Worm (Caenorhabditis elegans): Measurements from ENCODE around the gene aakg-1.

aakg-1 gene

DNA sequence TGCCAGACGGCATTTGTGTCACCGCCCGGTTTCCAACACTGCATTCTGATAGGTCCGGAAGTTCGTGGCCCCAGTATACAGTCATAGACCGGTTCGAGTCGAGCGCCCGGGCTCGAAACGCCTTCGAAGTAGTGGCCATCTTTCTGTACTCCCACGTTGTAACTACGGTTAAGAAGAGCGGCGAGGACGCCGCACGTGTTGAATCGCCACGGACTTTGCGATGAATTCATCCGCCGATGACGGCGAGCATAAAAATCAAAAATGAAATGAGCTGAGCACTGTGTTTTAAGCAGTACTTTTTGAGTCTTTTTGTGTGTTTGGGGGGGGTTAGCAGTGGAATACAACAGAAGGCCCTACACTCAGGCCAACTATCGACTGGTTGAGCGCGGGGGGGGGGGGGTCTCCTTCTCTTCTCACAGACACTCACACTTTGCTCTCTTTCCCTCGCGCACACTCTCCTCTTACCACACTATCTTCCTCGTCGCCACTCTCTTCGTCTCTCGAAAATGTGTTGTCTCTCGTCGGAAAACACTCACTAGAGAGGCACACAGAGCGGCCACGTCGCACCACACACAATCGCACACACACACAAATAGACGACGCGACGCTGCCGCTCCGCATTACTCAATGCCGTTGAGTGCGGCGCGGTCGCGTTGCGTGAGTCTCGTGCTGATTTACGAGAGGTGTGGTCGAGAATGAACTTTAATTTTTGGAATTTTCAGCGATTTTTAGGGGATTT lies 33.2 kb upstream of the aakg-1 start, which contains the start of gene epc-1 (continued):
- TF ChIP-seq nhr-76 (tag; optimal IDR thresholded peaks at IDR 0.05) = no peak
- TF ChIP-seq nhr-28 (tag; optimal IDR thresholded peaks at IDR 0.05) = no peak
- peak; percentile 92 for TF ChIP-seq nhr-25 (tag; optimal IDR thresholded peaks at IDR 0.05)
- TF ChIP-seq elt-3 (tag; optimal IDR thresholded peaks at IDR 0.05) = peak in 1 of 3 experiments; percentile 79

DNA sequence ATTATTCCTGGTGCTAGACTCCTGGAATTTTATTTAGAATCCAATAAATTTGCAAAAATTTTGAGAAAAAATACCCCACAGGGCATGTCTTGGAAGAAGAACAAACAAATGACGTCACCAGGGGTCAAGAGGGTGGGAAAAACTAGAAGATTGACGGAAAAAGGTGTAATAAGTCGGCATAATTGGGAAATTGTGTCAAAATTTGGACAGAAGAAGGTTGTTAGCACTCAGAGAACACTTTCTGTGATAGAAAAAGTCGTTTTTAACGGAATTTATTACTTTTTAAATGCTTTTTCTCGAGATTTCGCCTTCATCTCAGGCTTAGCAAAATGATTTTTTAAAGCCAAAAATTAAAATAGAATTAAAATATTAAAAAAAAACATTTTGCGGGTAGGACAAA lies 32.1 kb upstream of the aakg-1 start:
- TF ChIP-seq nhr-77 (tag; optimal IDR thresholded peaks at IDR 0.05) (no peak), nhr-25 (tag; optimal IDR thresholded peaks at IDR 0.05) (no peak), ZK546.5 (tag; optimal IDR thresholded peaks at IDR 0.05) (no peak), unc-39 (tag; optimal IDR thresholded peaks at IDR 0.05) (no peak), lsy-12 (tag; optimal IDR thresholded peaks at IDR 0.05) (no peak), mdl-1 (tag; optimal IDR thresholded peaks at IDR 0.05) (no peak), fkh-10 (GFP tag; optimal IDR thresholded peaks at IDR 0.05) (no peak), nhr-237 (tag; optimal IDR thresholded peaks at IDR 0.05) (no peak), nhr-11 (tag; optimal IDR thresholded peaks at IDR 0.05) (no peak), snpc-4 (tag; optimal IDR thresholded peaks at IDR 0.05) (no peak), nfya-1 (tag; optimal IDR thresholded peaks at IDR 0.05; ENCODE audit: insufficient read depth) (no peak), unc-62 (GFP tag; optimal IDR thresholded peaks at IDR 0.05) (no peak), tbx-2 (tag; optimal IDR thresholded peaks at IDR 0.05) (no peak), ztf-4 (tag; optimal IDR thresholded peaks at IDR 0.05) (no peak), skn-1 (tag; optimal IDR thresholded peaks at IDR 0.05) (no peak), nhr-28 (tag; optimal IDR thresholded peaks at IDR 0.05) (no peak), lin-39 (tag; optimal IDR thresholded peaks at IDR 0.05) (no peak), hmg-11 (tag; optimal IDR thresholded peaks at IDR 0.05) (no peak), nhr-12 (tag; optimal IDR thresholded peaks at IDR 0.05) (no peak), pha-4 (tag; optimal IDR thresholded peaks at IDR 0.05) (no peak)

DNA sequence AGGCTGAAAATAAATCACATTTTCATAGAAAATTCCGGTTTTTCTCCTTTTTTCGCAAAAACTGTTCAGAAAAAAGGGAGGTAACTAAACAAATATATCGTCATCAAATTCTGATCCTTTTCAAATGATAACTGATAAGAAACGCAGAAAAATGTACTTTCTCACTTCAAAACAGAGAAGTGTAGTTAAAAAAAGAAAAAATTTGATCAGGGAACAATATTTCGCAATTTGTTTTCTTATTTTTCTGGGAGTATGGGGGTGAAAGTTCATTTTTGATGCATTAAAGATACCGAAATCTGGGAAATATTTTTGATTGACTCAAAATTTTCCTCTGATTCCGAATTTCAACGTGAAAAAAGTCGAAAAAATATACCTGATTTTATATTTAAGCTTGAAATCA lies 31.0 kb upstream of the aakg-1 start:
- TF ChIP-seq elt-2 (tag; optimal IDR thresholded peaks at IDR 0.05) (peak; percentile 29), mml-1 (tag; optimal IDR thresholded peaks at IDR 0.05) (no peak), pha-4 (tag; optimal IDR thresholded peaks at IDR 0.05) (peak; percentile 30)

DNA sequence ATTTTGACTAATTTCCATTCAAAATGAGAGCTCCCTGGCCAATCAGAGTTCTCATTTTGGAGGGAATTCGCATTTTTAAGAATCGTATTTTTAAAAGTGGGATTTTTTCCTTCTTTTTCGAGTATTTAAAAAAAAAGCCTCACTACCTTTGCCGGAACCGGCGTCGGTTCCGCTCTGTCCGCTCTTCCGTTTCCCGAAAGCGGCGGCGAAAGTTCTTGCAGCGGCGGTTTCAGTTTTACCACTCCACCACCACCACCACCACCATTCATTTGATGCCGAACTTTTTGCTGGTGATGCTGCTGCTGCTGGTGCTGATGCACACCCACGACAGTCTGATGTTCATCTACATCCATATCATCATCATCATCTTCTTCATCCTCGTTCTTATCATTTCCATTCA lies 26.9 kb upstream of the aakg-1 start:
- TF ChIP-seq nhr-76 (tag; optimal IDR thresholded peaks at IDR 0.05) (no peak), nfya-1 (tag; optimal IDR thresholded peaks at IDR 0.05; ENCODE audit: insufficient read depth) (no peak), lin-15B (tag; optimal IDR thresholded peaks at IDR 0.05) (no peak), fkh-2 (tag; optimal IDR thresholded peaks at IDR 0.05) (no peak), sea-2 (GFP tag; optimal IDR thresholded peaks at IDR 0.05) (no peak), hmg-11 (tag; optimal IDR thresholded peaks at IDR 0.05) (no peak), ceh-16 (tag; optimal IDR thresholded peaks at IDR 0.05) (no peak), ceh-82 (tag; optimal IDR thresholded peaks at IDR 0.05) (no peak), nhr-23 (tag; optimal IDR thresholded peaks at IDR 0.05) (no peak), nhr-237 (tag; optimal IDR thresholded peaks at IDR 0.05) (no peak), zag-1 (tag; optimal IDR thresholded peaks at IDR 0.05) (no peak), fkh-10 (GFP tag; optimal IDR thresholded peaks at IDR 0.05) (no peak), fos-1 (tag; optimal IDR thresholded peaks at IDR 0.05) (no peak), nhr-77 (tag; optimal IDR thresholded peaks at IDR 0.05) (no peak), elt-2 (tag; optimal IDR thresholded peaks at IDR 0.05) (no peak), lsy-12 (tag; optimal IDR thresholded peaks at IDR 0.05) (no peak), ceh-28 (tag; optimal IDR thresholded peaks at IDR 0.05) (no peak), ztf-4 (tag; optimal IDR thresholded peaks at IDR 0.05) (no peak), nhr-12 (tag; optimal IDR thresholded peaks at IDR 0.05) (no peak)

DNA sequence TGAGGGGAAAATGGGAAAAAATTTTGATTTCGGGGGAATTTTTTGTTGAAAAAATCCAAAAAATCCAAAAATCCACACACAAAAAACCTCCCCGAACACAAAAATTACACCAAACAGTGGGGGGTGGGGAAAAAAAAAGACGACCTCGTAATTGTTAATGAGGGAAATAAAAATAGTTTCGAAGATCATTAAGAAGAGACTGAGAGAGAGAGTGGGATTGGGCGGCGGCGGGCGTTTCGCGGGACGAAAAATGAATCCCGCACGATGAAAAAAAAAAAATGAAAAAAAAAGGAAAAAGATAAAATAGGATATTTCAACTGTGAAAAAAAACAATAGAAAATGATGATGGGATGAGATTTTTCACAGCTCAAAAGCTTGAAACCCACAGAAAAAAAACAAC lies 24.5 kb upstream of the aakg-1 start, which contains the start of gene gldi-8:
TSS of gene gldi-8 (minus strand) at position 58 of the 400 bp plus-strand sequence.
- TF ChIP-seq snpc-4 (tag; optimal IDR thresholded peaks at IDR 0.05) (peak; percentile 56), ztf-11 (tag; optimal IDR thresholded peaks at IDR 0.05) (no peak), egl-5 (tag; optimal IDR thresholded peaks at IDR 0.05) (peak; percentile 15)
